Worm (Caenorhabditis elegans): ENCODE results near the gene B0280.17.

The B0280.17 gene

ce11 chrIII:7165816-7166229 lies 29.9 kb upstream of the B0280.17 start (continued):
- TF ChIP-seq lin-14 (GFP tag; optimal IDR thresholded peaks at IDR 0.05) (peak; percentile 68), zag-1 (tag; optimal IDR thresholded peaks at IDR 0.05) (no peak), unc-62 (GFP tag; optimal IDR thresholded peaks at IDR 0.05) (no peak), unc-30 (tag; optimal IDR thresholded peaks at IDR 0.05) (no peak), pqm-1 (tag; optimal IDR thresholded peaks at IDR 0.05) (no peak), ztf-4 (tag; optimal IDR thresholded peaks at IDR 0.05) (no peak), nhr-28 (tag; optimal IDR thresholded peaks at IDR 0.05) (no peak), blmp-1 (tag; optimal IDR thresholded peaks at IDR 0.05) (peak; percentile 53), sox-4 (tag; optimal IDR thresholded peaks at IDR 0.05) (no peak), ces-1 (GFP tag; optimal IDR thresholded peaks at IDR 0.05) (no peak), hlh-17 (GFP tag; optimal IDR thresholded peaks at IDR 0.05; ENCODE audit: borderline replicate concordance) (no peak), ama-1 (optimal IDR thresholded peaks at IDR 0.05) (no peak), lsy-2 (tag; optimal IDR thresholded peaks at IDR 0.05) (peak in 1 of 2 experiments; percentile 47), C34B4.2 (tag; optimal IDR thresholded peaks at IDR 0.05) (no peak), unc-130 (tag; optimal IDR thresholded peaks at IDR 0.05) (no peak), skn-1 (tag; optimal IDR thresholded peaks at IDR 0.05) (peak; percentile 82), grh-1 (GFP tag; IDR thresholded peaks at IDR 0.05) (no peak), nhr-47 (tag; optimal IDR thresholded peaks at IDR 0.05) (no peak), efl-1 (optimal IDR thresholded peaks at IDR 0.05) (peak; percentile 37 to 54), efl-1 (GFP tag; optimal IDR thresholded peaks at IDR 0.05 in 1 of 2) (peak; percentile 62 to 92), nhr-71 (tag; optimal IDR thresholded peaks at IDR 0.05) (peak; percentile 43), nhr-11 (tag; optimal IDR thresholded peaks at IDR 0.05) (no peak), Y116A8C.19 (tag; optimal IDR thresholded peaks at IDR 0.05; ENCODE audit: borderline replicate concordance) (no peak), nhr-237 (tag; optimal IDR thresholded peaks at IDR 0.05) (no peak), dsc-1 (tag; optimal IDR thresholded peaks at IDR 0.05) (no peak), mab-9 (GFP tag; IDR thresholded peaks at IDR 0.05) (no peak), egl-13 (tag; optimal IDR thresholded peaks at IDR 0.05) (no peak), nhr-84 (tag; optimal IDR thresholded peaks at IDR 0.05) (no peak), egl-27 (tag; optimal IDR thresholded peaks at IDR 0.05) (peak in 1 of 2 experiments; percentile 23), nhr-19 (GFP tag; conservative IDR thresholded peaks at IDR 0.05) (no peak), efl-3 (GFP tag; optimal IDR thresholded peaks at IDR 0.05) (no peak), lin-13 (GFP tag; optimal IDR thresholded peaks at IDR 0.05) (no peak), unc-86 (tag; optimal IDR thresholded peaks at IDR 0.05) (no peak), tlp-1 (tag; optimal IDR thresholded peaks at IDR 0.05) (no peak), snpc-4 (tag; optimal IDR thresholded peaks at IDR 0.05) (no peak), ceh-63 (GFP tag; optimal IDR thresholded peaks at IDR 0.05) (no peak), mep-1 (tag; optimal IDR thresholded peaks at IDR 0.05) (peak; percentile 45), lir-3 (tag; optimal IDR thresholded peaks at IDR 0.05; ENCODE audit: poor library complexity) (no peak), lin-15B (tag; optimal IDR thresholded peaks at IDR 0.05) (peak; percentile 26), nhr-90 (tag; optimal IDR thresholded peaks at IDR 0.05; ENCODE audit: poor library complexity) (peak; percentile 17), rnt-1 (tag; optimal IDR thresholded peaks at IDR 0.05) (no peak), dpl-1 (GFP tag; optimal IDR thresholded peaks at IDR 0.05) (peak; percentile 39 to 66 (median 52)), hlh-4 (tag; optimal IDR thresholded peaks at IDR 0.05) (no peak), ceh-90 (tag; optimal IDR thresholded peaks at IDR 0.05) (no peak), tbx-2 (tag; optimal IDR thresholded peaks at IDR 0.05) (no peak), isw-1 (GFP tag; IDR thresholded peaks at IDR 0.05) (peak; percentile 17; the same call in 1 of the 2 replicates), sptf-1 (tag; optimal IDR thresholded peaks at IDR 0.05) (no peak), pax-3 (tag; optimal IDR thresholded peaks at IDR 0.05) (no peak), F16B12.6 (tag; optimal IDR thresholded peaks at IDR 0.05) (no peak), mdl-1 (tag; optimal IDR thresholded peaks at IDR 0.05) (peak in 1 of 2 experiments; percentile 11), pag-3 (tag; optimal IDR thresholded peaks at IDR 0.05; ENCODE audit: borderline replicate concordance, insufficient read depth) (no peak)
